Worm (Caenorhabditis elegans) whole organism, L3 larva: ENCODE measurements around the gene C43F9.4.

Experiments
- aly-2 ChIP-seq: fragments of 150-350 bp; optimal IDR thresholded peaks from 2 replicates; lab custom pipeline; 2014; ENCODE audit warnings: missing biosample characterization, missing genetic modification characterization
- ama-1 ChIP-seq: fragments of 150-350 bp; optimal IDR thresholded peaks from 2 replicates; lab custom pipeline; 2018
- ceh-16 ChIP-seq: sonication (generic microtip); optimal IDR thresholded peaks from 2 replicates; lab custom pipeline; 2017; ENCODE audit warnings: missing biosample characterization, missing genetic modification characterization
- ceh-28 ChIP-seq: fragments of 150-350 bp; optimal IDR thresholded peaks from 2 replicates; lab custom pipeline; 2014; ENCODE audit warnings: missing biosample characterization, missing genetic modification reagents, missing genetic modification characterization
- ceh-82 ChIP-seq: fragments of 150-350 bp; optimal IDR thresholded peaks from 2 replicates; lab custom pipeline; 2014; ENCODE audit warnings: missing biosample characterization, missing genetic modification characterization
- elt-3 ChIP-seq, 3 experiments: fragments of 150-350 bp in 1 of 3; sonication (generic microtip) in 2 of 3; optimal IDR thresholded peaks; 2 replicates in 2 of 3; 4 replicates in 1 of 3; lab custom pipeline; 2014 to 2017; ENCODE audit warnings: missing biosample characterization in 3 of 3, missing genetic modification characterization in 3 of 3
- jun-1 ChIP-seq: fragments of 150-350 bp; optimal IDR thresholded peaks from 2 replicates; lab custom pipeline; 2014; ENCODE audit warnings: missing biosample characterization, missing genetic modification reagents, missing genetic modification characterization
- lin-15B ChIP-seq: fragments of 150-350 bp; optimal IDR thresholded peaks from 2 replicates; lab custom pipeline; 2014; ENCODE audit warnings: missing biosample characterization, missing genetic modification characterization
- nhr-23 ChIP-seq: fragments of 150-350 bp; optimal IDR thresholded peaks from 2 replicates; lab custom pipeline; 2014; ENCODE audit warnings: missing biosample characterization, missing genetic modification reagents, missing genetic modification characterization
- nhr-237 ChIP-seq: fragments of 150-350 bp; optimal IDR thresholded peaks from 2 replicates; lab custom pipeline; 2014; ENCODE audit warnings: missing biosample characterization, missing genetic modification characterization
- nhr-67 ChIP-seq: fragments of 150-350 bp; optimal IDR thresholded peaks from 2 replicates; lab custom pipeline; 2014; ENCODE audit warnings: missing biosample characterization, missing genetic modification characterization
- nhr-77 ChIP-seq: fragments of 150-350 bp; optimal IDR thresholded peaks from 2 replicates; lab custom pipeline; 2014; ENCODE audit warnings: missing biosample characterization, missing genetic modification characterization
- unc-62 ChIP-seq: fragments of 150-350 bp; sonication (generic microtip); optimal IDR thresholded peaks from 4 replicates; lab custom pipeline; 2014; ENCODE audit warnings: missing biosample characterization, missing genetic modification reagents, missing genetic modification characterization
- ztf-11 ChIP-seq: fragments of 150-350 bp; optimal IDR thresholded peaks from 2 replicates; lab custom pipeline; 2014; ENCODE audit warnings: missing biosample characterization, missing genetic modification characterization

DNA sequence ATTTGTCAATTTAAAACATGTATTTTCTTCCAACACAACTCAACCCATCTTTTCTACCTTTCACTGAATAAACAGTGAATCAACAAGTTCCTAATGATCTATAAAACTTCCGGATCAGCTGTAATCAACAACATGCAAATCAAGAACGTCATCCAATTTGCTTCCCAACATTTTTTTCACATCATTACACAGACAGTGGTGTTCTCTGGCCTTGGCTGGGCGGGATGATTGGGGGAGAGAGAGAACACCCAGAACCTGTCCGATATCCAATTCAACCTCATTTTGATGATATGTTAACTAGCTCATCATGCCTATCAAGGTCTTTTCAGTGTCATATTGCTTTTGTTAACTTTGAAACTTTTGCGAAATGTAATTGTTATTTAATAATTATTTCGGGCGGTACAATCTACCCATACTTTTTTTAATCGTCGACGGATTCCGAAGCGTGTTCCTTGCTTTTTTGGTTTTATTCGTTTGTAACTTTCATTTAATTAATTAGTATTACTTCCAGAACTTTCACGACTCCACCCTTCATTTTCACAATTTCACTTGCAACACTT, 26.0 kb upstream of the C43F9.4 start, which contains the start of gene ptr-14:
- TF ChIP-seq ztf-11 (tag; lab: Kevin White, UChicago) (no peak), elt-3 (tag; optimal IDR thresholded peaks at IDR 0.05; lab: Kevin White, UChicago) (no peak), aly-2 (tag; lab: Kevin White, UChicago) (no peak), nhr-67 (tag; lab: Kevin White, UChicago) (no peak), nhr-77 (tag; lab: Kevin White, UChicago) (no peak), ceh-16 (tag; lab: Kevin White, UChicago) (no peak), ceh-82 (tag; lab: Kevin White, UChicago) (no peak), ceh-28 (no peak), unc-62 (GFP tag; lab: Kevin White, UChicago) (no peak), nhr-23 (peak; percentile 22), ama-1 (lab: Kevin White, UChicago) (peak; percentile 11), lin-15B (tag; lab: Kevin White, UChicago) (no peak), nhr-237 (tag; lab: Kevin White, UChicago) (no peak), jun-1 (tag; lab: Kevin White, UChicago) (no peak)
